Worm (Caenorhabditis elegans) whole organism, L3 larva: ENCODE data around the gene idpc-4.

Experiments
- ama-1 ChIP-seq: fragments of 150-350 bp; optimal IDR thresholded peaks from 2 replicates; lab custom pipeline; 2018
- egl-27 ChIP-seq: sonication (generic microtip); optimal IDR thresholded peaks from 4 replicates; lab custom pipeline; 2017; ENCODE audit warnings: missing biosample characterization, missing genetic modification reagents, missing genetic modification characterization
- mdl-1 ChIP-seq: fragments of 150-350 bp; optimal IDR thresholded peaks from 2 replicates; lab custom pipeline; 2014; ENCODE audit warnings: missing biosample characterization, missing genetic modification characterization
- nhr-28 ChIP-seq: fragments of 150-350 bp; optimal IDR thresholded peaks from 2 replicates; lab custom pipeline; 2014; ENCODE audit warnings: missing biosample characterization, missing genetic modification characterization
- unc-39 ChIP-seq: sonication (generic microtip); optimal IDR thresholded peaks from 4 replicates; lab custom pipeline; 2017; ENCODE audit warnings: missing biosample characterization, missing genetic modification characterization
- ztf-11 ChIP-seq: fragments of 150-350 bp; optimal IDR thresholded peaks from 2 replicates; lab custom pipeline; 2014; ENCODE audit warnings: missing biosample characterization, missing genetic modification characterization
- ztf-4 ChIP-seq: fragments of 150-350 bp; optimal IDR thresholded peaks from 2 replicates; lab custom pipeline; 2014; ENCODE audit warnings: missing biosample characterization, missing genetic modification characterization

- TF ChIP-seq unc-39 (tag; lab: Kevin White, UChicago) (no peak), nhr-28 (tag; lab: Kevin White, UChicago) (no peak), ama-1 (lab: Kevin White, UChicago) (no peak), ztf-4 (tag; lab: Kevin White, UChicago) (no peak), egl-27 (tag; lab: Kevin White, UChicago) (no peak), mdl-1 (tag; lab: Kevin White, UChicago) (no peak), ztf-11 (tag; lab: Kevin White, UChicago) (no peak)
Observed at ce11 chrV:9645507-9645906, 20.3 kb downstream of the idpc-4 start, which contains the start of the genes atl-1 and hcp-2.
